Fruit fly (Drosophila melanogaster) whole organism, adult: ENCODE data around the gene PH4alphaSG1.

Experiments
- CG11617 ChIP-seq: fragments of 200-800 bp; sonication (Bioruptor generic); optimal IDR thresholded peaks from 2 replicates; lab custom pipeline; 2017; ENCODE audit warnings: mild to moderate bottlenecking, missing biosample characterization, missing genetic modification reagents, missing genetic modification characterization
- CG12768 ChIP-seq: fragments of 200-800 bp; sonication (Bioruptor generic); optimal IDR thresholded peaks from 2 replicates; lab custom pipeline; 2017; ENCODE audit warnings: missing biosample characterization, missing genetic modification characterization, mild to moderate bottlenecking, moderate library complexity, missing genetic modification reagents
- CG14711 ChIP-seq: fragments of 200-800 bp; sonication (Bioruptor generic); optimal IDR thresholded peaks from 2 replicates; lab custom pipeline; 2018; ENCODE audit warnings: missing biosample characterization, mild to moderate bottlenecking, missing genetic modification characterization, moderate library complexity
- CG1620 ChIP-seq: fragments of 200-800 bp; sonication (Bioruptor generic); optimal IDR thresholded peaks from 2 replicates; lab custom pipeline; 2016; ENCODE audit warnings: missing biosample characterization, missing genetic modification characterization
- CG33017 ChIP-seq: fragments of 200-800 bp; sonication (Bioruptor generic); optimal IDR thresholded peaks from 2 replicates; lab custom pipeline; 2018; ENCODE audit warnings: missing biosample characterization, mild to moderate bottlenecking, missing genetic modification characterization, moderate library complexity
- CG5204 ChIP-seq: fragments of 200-800 bp; sonication (Bioruptor generic); optimal IDR thresholded peaks from 2 replicates; lab custom pipeline; 2016; ENCODE audit warnings: missing biosample characterization, missing genetic modification characterization
- CG7045 ChIP-seq: fragments of 200-800 bp; sonication (Bioruptor generic); optimal IDR thresholded peaks from 2 replicates; lab custom pipeline; 2017; ENCODE audit warnings: missing biosample characterization, mild to moderate bottlenecking, missing genetic modification characterization
- CG7101 ChIP-seq: fragments of 200-800 bp; sonication (Bioruptor generic); optimal IDR thresholded peaks from 2 replicates; lab custom pipeline; 2018; ENCODE audit warnings: missing biosample characterization, mild to moderate bottlenecking, missing genetic modification characterization, moderate library complexity
- Clk ChIP-seq: fragments of 200-800 bp; sonication (Bioruptor generic); optimal IDR thresholded peaks from 2 replicates; lab custom pipeline; 2017; ENCODE audit warnings: missing biosample characterization, missing genetic modification characterization
- Crg-1 ChIP-seq: fragments of 200-800 bp; sonication (Bioruptor generic); optimal IDR thresholded peaks from 2 replicates; lab custom pipeline; 2016; ENCODE audit warnings: missing biosample characterization, missing genetic modification characterization
- Hr96 ChIP-seq: fragments of 200-800 bp; sonication (Bioruptor generic); optimal IDR thresholded peaks from 2 replicates; lab custom pipeline; 2016; ENCODE audit warnings: missing biosample characterization, missing genetic modification characterization
- Mnt ChIP-seq: fragments of 200-800 bp; sonication (Bioruptor generic); optimal IDR thresholded peaks from 2 replicates; lab custom pipeline; 2016; ENCODE audit warnings: missing biosample characterization, mild to moderate bottlenecking, missing genetic modification characterization
- bab1 ChIP-seq: fragments of 200-800 bp; sonication (Bioruptor generic); optimal IDR thresholded peaks from 3 replicates; lab custom pipeline; 2019; ENCODE audit warnings: missing biosample characterization, mild to moderate bottlenecking, missing genetic modification characterization, moderate library complexity
- cic ChIP-seq: fragments of 200-800 bp; sonication (Bioruptor generic); optimal IDR thresholded peaks from 2 replicates; lab custom pipeline; 2017; ENCODE audit warnings: missing biosample characterization, mild to moderate bottlenecking, missing genetic modification characterization, moderate library complexity
- cnc ChIP-seq, 2 experiments: fragments of >200 bp; optimal IDR thresholded peaks; 2 replicates each; lab custom pipeline; 2017
- kay ChIP-seq: fragments of 200-800 bp; sonication (Bioruptor generic); peaks from one replicate; lab custom pipeline; 2016; ENCODE audit warnings: missing biosample characterization, missing genetic modification characterization, borderline replicate concordance
- ovo ChIP-seq: fragments of 200-800 bp; sonication (Bioruptor generic); optimal IDR thresholded peaks from 2 replicates; lab custom pipeline; 2016; ENCODE audit warnings: missing biosample characterization, missing genetic modification characterization
- pad ChIP-seq: fragments of 200-800 bp; sonication (Bioruptor generic); optimal IDR thresholded peaks from 3 replicates; lab custom pipeline; 2017; ENCODE audit warnings: missing biosample characterization, missing genetic modification characterization, mild to moderate bottlenecking, moderate library complexity, missing genetic modification reagents
- tj ChIP-seq: fragments of 200-800 bp; sonication (Bioruptor generic); optimal IDR thresholded peaks from 3 replicates; lab custom pipeline; 2017; ENCODE audit warnings: missing biosample characterization, mild to moderate bottlenecking, missing genetic modification characterization, moderate library complexity
- toe ChIP-seq: fragments of 200-800 bp; sonication (Bioruptor generic); optimal IDR thresholded peaks from 2 replicates; lab custom pipeline; 2016; ENCODE audit warnings: missing biosample characterization, missing genetic modification characterization

The PH4alphaSG1 gene

dm6 chr3R:30465775-30466494 is 39.5 kb downstream of the PH4alphaSG1 start, which contains the start of gene PH4alphaEFB:
PH4alphaEFB (plus strand) TSS chr3R:30466050.
- TF ChIP-seq bab1 (GFP tag; lab: Kevin White, UChicago) (peak; percentile 18), CG33017 (tag; lab: Kevin White, UChicago) (no peak), Mnt (GFP tag; lab: Kevin White, UChicago) (peak; percentile 11), kay (peak; percentile 74), toe (no peak), CG11617 (GFP tag; lab: Kevin White, UChicago) (peak; percentile 7), tj (GFP tag; lab: Kevin White, UChicago) (peak; percentile 30)

dm6 chr3R:30464244-30464643 is 41.2 kb downstream of the PH4alphaSG1 start:
- TF ChIP-seq tj (GFP tag; lab: Kevin White, UChicago): no peak
- TF ChIP-seq cnc (optimal IDR thresholded peaks at IDR 0.05; lab: Kevin White, UChicago): no peak
- TF ChIP-seq pad (GFP tag; lab: Kevin White, UChicago): no peak
- TF ChIP-seq CG11617 (GFP tag; lab: Kevin White, UChicago): no peak
- TF ChIP-seq CG33017 (tag; lab: Kevin White, UChicago): no peak
- no peak for TF ChIP-seq CG7045 (GFP tag; lab: Kevin White, UChicago)
- TF ChIP-seq CG5204 (GFP tag; lab: Kevin White, UChicago): no peak
- TF ChIP-seq CG1620 (GFP tag; lab: Kevin White, UChicago): no peak
- TF ChIP-seq Crg-1 (GFP tag; lab: Kevin White, UChicago): no peak

- TF ChIP-seq CG7101 (tag; lab: Kevin White, UChicago) (no peak), Crg-1 (GFP tag; lab: Kevin White, UChicago) (no peak), CG12768 (GFP tag; lab: Kevin White, UChicago) (no peak), Hr96 (GFP tag; lab: Kevin White, UChicago) (no peak), CG14711 (no peak), pad (GFP tag; lab: Kevin White, UChicago) (no peak), CG1620 (GFP tag; lab: Kevin White, UChicago) (no peak), toe (no peak), bab1 (GFP tag; lab: Kevin White, UChicago) (no peak), Clk (GFP tag; lab: Kevin White, UChicago) (no peak), CG33017 (tag; lab: Kevin White, UChicago) (no peak), CG5204 (GFP tag; lab: Kevin White, UChicago) (no peak), tj (GFP tag; lab: Kevin White, UChicago) (no peak), cic (GFP tag; lab: Kevin White, UChicago) (no peak), CG11617 (GFP tag; lab: Kevin White, UChicago) (no peak), kay (no peak), ovo (GFP tag; lab: Kevin White, UChicago) (no peak)
These were observed 43.7 kb downstream of the PH4alphaSG1 start for dm6 chr3R:30461608-30462243.

dm6 chr3R:30460187-30460586 is 45.3 kb downstream of the PH4alphaSG1 start:
- no peak for TF ChIP-seq CG11617 (GFP tag; lab: Kevin White, UChicago)
- no peak for TF ChIP-seq CG14711
- no peak for TF ChIP-seq toe
- no peak for TF ChIP-seq ovo (GFP tag; lab: Kevin White, UChicago)

dm6 chr3R:30459066-30459935 is 46.2 kb downstream of the PH4alphaSG1 start, which contains the start of the genes CG2224 and CDase:
CG2224 (minus strand) TSS chr3R:30459300.
CDase (plus strand) TSS chr3R:30459521.
- TF ChIP-seq CG12768 (GFP tag; lab: Kevin White, UChicago) (no peak), CG14711 (no peak), CG7101 (tag; lab: Kevin White, UChicago) (no peak), bab1 (GFP tag; lab: Kevin White, UChicago) (peak; percentile 69), kay (peak; percentile 94)

dm6 chr3R:30455817-30456544 is 49.5 kb downstream of the PH4alphaSG1 start, which contains the start of gene aralar1:
aralar1 (minus strand) TSS chr3R:30455867.
- TF ChIP-seq Clk (GFP tag; lab: Kevin White, UChicago) (no peak), kay (no peak), toe (no peak), Crg-1 (GFP tag; lab: Kevin White, UChicago) (no peak)
